Worm (Caenorhabditis elegans): ENCODE measurements around the gene ZC317.7.

The ZC317.7 gene

ce11 chrV:5513630-5514378 is 43.0 kb upstream of the ZC317.7 start, which contains the start of the genes hpo-15 and mms-19 (continued):
- TF ChIP-seq nhr-27 (tag; optimal IDR thresholded peaks at IDR 0.05) (no peak), madf-8 (GFP tag; conservative IDR thresholded peaks at IDR 0.05) (peak; percentile 52), F33H1.4 (GFP tag; IDR thresholded peaks at IDR 0.05) (peak; percentile 85), unc-62 (GFP tag; optimal IDR thresholded peaks at IDR 0.05) (no peak), T26A5.8 (tag; optimal IDR thresholded peaks at IDR 0.05) (no peak), T07F8.4 (tag; optimal IDR thresholded peaks at IDR 0.05) (no peak), mxl-1 (tag; optimal IDR thresholded peaks at IDR 0.05) (no peak), lsl-1 (GFP tag; optimal IDR thresholded peaks at IDR 0.05) (peak; percentile 75), ceh-100 (GFP tag; IDR thresholded peaks at IDR 0.05) (no peak), K11D2.4 (GFP tag; IDR thresholded peaks at IDR 0.05) (no peak), Y67H2A.10 (GFP tag; conservative IDR thresholded peaks at IDR 0.05) (no peak)

ce11 chrV:5512559-5512958 is 41.7 kb upstream of the ZC317.7 start:
- no peak for TF ChIP-seq aptf-2 (GFP tag; conservative IDR thresholded peaks at IDR 0.05)
- TF ChIP-seq nhr-120 (GFP tag; IDR thresholded peaks at IDR 0.05) = no peak
- TF ChIP-seq chd-7 (tag; optimal IDR thresholded peaks at IDR 0.05) = no peak
- TF ChIP-seq D2030.7 (GFP tag; IDR thresholded peaks at IDR 0.05) = no peak
- TF ChIP-seq ets-4 (GFP tag; optimal IDR thresholded peaks at IDR 0.05) = peak; percentile 49
- TF ChIP-seq atf-7 (tag; optimal IDR thresholded peaks at IDR 0.05) = peak; percentile 49
- TF ChIP-seq cebp-1 (GFP tag; IDR thresholded peaks at IDR 0.05) = no peak
- peak; percentile 37 for TF ChIP-seq cebp-1 (tag; optimal IDR thresholded peaks at IDR 0.05)
- TF ChIP-seq K12H6.12 (tag; optimal IDR thresholded peaks at IDR 0.05) = no peak
- peak; percentile 86 for TF ChIP-seq nhr-80 (tag; optimal IDR thresholded peaks at IDR 0.05)

ce11 chrV:5511720-5512119 is 40.9 kb upstream of the ZC317.7 start:
- TF ChIP-seq bed-2 (GFP tag; IDR thresholded peaks at IDR 0.05) (no peak), B0336.3 (GFP tag; IDR thresholded peaks at IDR 0.05) (no peak), zim-3 (tag; optimal IDR thresholded peaks at IDR 0.05) (no peak), ztf-22 (GFP tag; optimal IDR thresholded peaks at IDR 0.05) (no peak), nfyb-1 (GFP tag; IDR thresholded peaks at IDR 0.05) (no peak), ets-4 (GFP tag; optimal IDR thresholded peaks at IDR 0.05) (no peak), nhr-80 (tag; optimal IDR thresholded peaks at IDR 0.05) (peak; percentile 8), K11D2.4 (GFP tag; IDR thresholded peaks at IDR 0.05) (no peak), egl-44 (GFP tag; IDR thresholded peaks at IDR 0.05) (no peak)

- TF ChIP-seq nfyb-1 (GFP tag; IDR thresholded peaks at IDR 0.05) (no peak), ztf-18 (tag; optimal IDR thresholded peaks at IDR 0.05) (peak; percentile 31), tlf-1 (GFP tag; optimal IDR thresholded peaks at IDR 0.05) (no peak), nhr-80 (tag; optimal IDR thresholded peaks at IDR 0.05) (peak; percentile 78)
Measured at ce11 chrV:5509966-5510365, 39.1 kb upstream of the ZC317.7 start.

ce11 chrV:5509134-5509533 is 38.3 kb upstream of the ZC317.7 start:
- no peak for TF ChIP-seq T07F8.4 (tag; optimal IDR thresholded peaks at IDR 0.05)
- TF ChIP-seq hmg-20 (GFP tag; IDR thresholded peaks at IDR 0.05) = no peak
- TF ChIP-seq lsy-27 (tag; optimal IDR thresholded peaks at IDR 0.05; ENCODE audit: borderline replicate concordance, insufficient read depth) = no peak
- TF ChIP-seq ccch-3 (GFP tag; optimal IDR thresholded peaks at IDR 0.05) = no peak
- no peak for TF ChIP-seq zim-3 (tag; optimal IDR thresholded peaks at IDR 0.05)
- TF ChIP-seq pha-4 (tag; optimal IDR thresholded peaks at IDR 0.05) = no peak
- TF ChIP-seq ztf-22 (GFP tag; optimal IDR thresholded peaks at IDR 0.05) = no peak
- TF ChIP-seq ztf-18 (tag; optimal IDR thresholded peaks at IDR 0.05) = no peak
- no peak for TF ChIP-seq aptf-2 (GFP tag; conservative IDR thresholded peaks at IDR 0.05)
- TF ChIP-seq cebp-2 (GFP tag; IDR thresholded peaks at IDR 0.05) = no peak
- TF ChIP-seq Y56A3A.18 (GFP tag; IDR thresholded peaks at IDR 0.05) = no peak
- no peak for TF ChIP-seq ztf-25 (GFP tag; IDR thresholded peaks at IDR 0.05)
- TF ChIP-seq ztf-28 (GFP tag; IDR thresholded peaks at IDR 0.05) = no peak
- TF ChIP-seq hlh-26 (GFP tag; conservative IDR thresholded peaks at IDR 0.05) = no peak
- TF ChIP-seq madf-6 (GFP tag; IDR thresholded peaks at IDR 0.05) = no peak
- no peak for TF ChIP-seq T26A5.8 (tag; optimal IDR thresholded peaks at IDR 0.05)

Measured in whole organism, young adult.